Worm (Caenorhabditis elegans): ENCODE measurements around the gene pcp-1.
A peak's percentile ranks its signal among the peaks of the same experiment; 100 is the strongest.

The pcp-1 gene

ce11 chrIII:7768963-7769362 is 10.3 kb downstream of the pcp-1 start, which contains the start of gene ZK686.3:
ZK686.3 (minus strand) TSS chrIII:7769063.
- TF ChIP-seq egl-27 (tag; optimal IDR thresholded peaks at IDR 0.05) (no peak), sdz-12 (GFP tag; optimal IDR thresholded peaks at IDR 0.05) (no peak), F10B5.3 (tag; optimal IDR thresholded peaks at IDR 0.05) (no peak), madf-9 (GFP tag; conservative IDR thresholded peaks at IDR 0.05) (no peak), dmd-8 (GFP tag; IDR thresholded peaks at IDR 0.05) (no peak), lim-7 (GFP tag; IDR thresholded peaks at IDR 0.05) (no peak), zip-2 (tag; optimal IDR thresholded peaks at IDR 0.05) (no peak), cey-2 (tag; optimal IDR thresholded peaks at IDR 0.05; ENCODE audit: borderline replicate concordance, insufficient read depth) (no peak), egl-43 (GFP tag; IDR thresholded peaks at IDR 0.05) (no peak), ceh-44 (GFP tag; IDR thresholded peaks at IDR 0.05) (no peak), spr-1 (tag; optimal IDR thresholded peaks at IDR 0.05) (no peak), hlh-30 (tag; optimal IDR thresholded peaks at IDR 0.05; ENCODE audit: insufficient read depth) (no peak), arid-1 (GFP tag; conservative IDR thresholded peaks at IDR 0.05) (no peak), zfp-3 (GFP tag; conservative IDR thresholded peaks at IDR 0.05) (no peak), unc-39 (tag; optimal IDR thresholded peaks at IDR 0.05) (no peak)

DNA sequence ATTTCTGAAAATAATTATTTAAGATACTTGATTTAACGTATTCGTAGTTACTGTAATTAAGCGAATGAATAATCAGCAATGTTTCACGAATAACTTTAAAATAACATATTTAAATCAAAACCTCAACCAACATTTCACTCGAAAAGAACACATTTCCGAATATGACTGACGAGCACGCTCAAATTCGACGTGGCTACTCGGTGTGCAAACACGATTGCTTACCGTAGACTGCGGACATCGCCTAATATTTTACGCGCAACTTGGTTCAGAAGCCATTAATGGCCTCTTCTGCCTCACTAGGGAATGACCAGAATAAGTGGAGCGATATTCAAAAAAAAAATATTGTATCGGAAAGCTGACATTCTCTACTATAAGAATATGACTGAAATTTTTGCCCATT is 11.3 kb downstream of the pcp-1 start, which contains the start of gene snu-23:
snu-23 (minus strand) TSS at position 156 of the 400 bp plus-strand sequence.
- TF ChIP-seq fkh-10 (GFP tag; optimal IDR thresholded peaks at IDR 0.05) (no peak), madf-5 (GFP tag; IDR thresholded peaks at IDR 0.05) (no peak), snpc-1.2 (GFP tag; IDR thresholded peaks at IDR 0.05) (no peak), ceh-82 (tag; optimal IDR thresholded peaks at IDR 0.05) (no peak), ZK546.5 (tag; optimal IDR thresholded peaks at IDR 0.05) (no peak), hlh-30 (tag; optimal IDR thresholded peaks at IDR 0.05; ENCODE audit: insufficient read depth) (peak; percentile 13), daf-8 (GFP tag; IDR thresholded peaks at IDR 0.05) (no peak), nhr-102 (tag; optimal IDR thresholded peaks at IDR 0.05) (no peak), nhr-41 (GFP tag; IDR thresholded peaks at IDR 0.05) (no peak), lsy-2 (tag; optimal IDR thresholded peaks at IDR 0.05) (peak; percentile 54 to 96), mes-2 (tag; optimal IDR thresholded peaks at IDR 0.05; ENCODE audit: poor library complexity, severe bottlenecking) (peak; percentile 64), jun-1 (tag; optimal IDR thresholded peaks at IDR 0.05) (no peak), mdl-1 (tag; optimal IDR thresholded peaks at IDR 0.05) (no peak), nhr-48 (tag; optimal IDR thresholded peaks at IDR 0.05) (no peak), ceh-62 (tag; optimal IDR thresholded peaks at IDR 0.05) (no peak), aly-2 (tag; optimal IDR thresholded peaks at IDR 0.05) (no peak), lim-7 (GFP tag; IDR thresholded peaks at IDR 0.05) (no peak), mdt-29 (GFP tag; IDR thresholded peaks at IDR 0.05) (no peak), lin-13 (GFP tag; optimal IDR thresholded peaks at IDR 0.05) (no peak), hif-1 (tag; optimal IDR thresholded peaks at IDR 0.05) (no peak), mep-1 (tag; optimal IDR thresholded peaks at IDR 0.05) (no peak), unc-62 (GFP tag; optimal IDR thresholded peaks at IDR 0.05 in 1 of 2) (no peak), unc-62 (tag; optimal IDR thresholded peaks at IDR 0.05) (no peak), fos-1 (tag; optimal IDR thresholded peaks at IDR 0.05) (no peak), T26A8.4 (GFP tag; IDR thresholded peaks at IDR 0.05) (no peak), nhr-28 (tag; optimal IDR thresholded peaks at IDR 0.05) (peak; percentile 28), nhr-237 (tag; optimal IDR thresholded peaks at IDR 0.05) (no peak), Y75B8A.6 (GFP tag; IDR thresholded peaks at IDR 0.05) (no peak), zag-1 (tag; optimal IDR thresholded peaks at IDR 0.05) (no peak), php-3 (GFP tag; IDR thresholded peaks at IDR 0.05) (no peak), F49E8.2 (tag; optimal IDR thresholded peaks at IDR 0.05; ENCODE audit: borderline replicate concordance) (no peak), F37D6.2 (tag; optimal IDR thresholded peaks at IDR 0.05) (no peak), Y5F2A.4 (GFP tag; optimal IDR thresholded peaks at IDR 0.05) (no peak), lin-38 (GFP tag; IDR thresholded peaks at IDR 0.05) (no peak), ama-1 (optimal IDR thresholded peaks at IDR 0.05) (no peak), Y48G9A.11 (GFP tag; IDR thresholded peaks at IDR 0.05) (no peak), lir-3 (tag; optimal IDR thresholded peaks at IDR 0.05) (no peak), attf-4 (tag; optimal IDR thresholded peaks at IDR 0.05) (no peak), ZK337.2 (GFP tag; IDR thresholded peaks at IDR 0.05) (no peak)

All from whole organism, L4 larva.